Fruit fly (Drosophila melanogaster): ENCODE measurements around the gene dUTPase.

- no peak for TF ChIP-seq Myc (optimal IDR thresholded peaks at IDR 0.05)
- no peak for TF ChIP-seq psq (optimal IDR thresholded peaks at IDR 0.05)
Observed at dm6 chr2L:11032285-11032970, 21.3 kb downstream of the dUTPase start.

All from Kc167 (cell line).